Worm (Caenorhabditis elegans): ENCODE measurements around the gene C01G6.3.

Gene C01G6.3

DNA sequence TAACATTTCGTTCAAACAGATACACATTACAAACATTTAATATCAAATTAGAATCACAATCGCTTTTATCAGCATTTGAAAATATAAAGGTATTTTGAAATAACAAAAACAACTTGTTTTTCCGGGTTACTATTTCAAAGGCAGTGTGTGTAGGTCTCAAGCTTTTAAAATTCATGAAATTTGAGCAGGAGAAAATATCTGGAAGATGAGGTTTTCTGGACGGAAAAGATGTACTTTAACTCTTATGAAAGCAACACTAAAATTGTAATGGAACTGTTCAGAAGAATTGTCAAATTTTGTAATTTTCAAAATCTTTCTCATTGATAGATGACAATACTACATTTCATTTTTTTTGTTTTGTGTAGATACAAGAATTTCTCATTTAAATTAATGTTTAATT lies 11.1 kb upstream of the C01G6.3 start:
- TF ChIP-seq Y75B8A.6 (GFP tag; IDR thresholded peaks at IDR 0.05) (no peak), unc-62 (GFP tag; optimal IDR thresholded peaks at IDR 0.05 in 1 of 2) (peak in 1 of 2 experiments; percentile 82), unc-62 (tag; optimal IDR thresholded peaks at IDR 0.05) (no peak)

DNA sequence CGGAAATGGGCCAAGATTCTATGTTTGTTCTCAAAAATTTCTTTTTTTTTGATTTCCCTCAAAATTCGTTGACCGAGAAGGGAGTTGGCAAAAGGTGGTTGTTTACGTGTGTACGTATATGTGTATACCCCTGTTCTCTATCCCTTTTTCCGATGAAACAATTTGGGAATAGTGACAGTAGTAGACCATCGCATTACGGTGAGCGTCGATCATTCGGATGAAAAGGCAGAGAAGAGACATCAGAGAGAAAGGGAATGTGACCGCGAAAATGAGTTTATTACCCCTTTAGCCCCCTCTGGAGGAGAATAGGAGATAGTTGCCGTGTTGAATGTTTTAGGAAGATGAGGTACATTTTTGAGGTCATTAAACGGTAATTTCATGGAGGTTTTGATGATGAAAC lies 9.7 kb upstream of the C01G6.3 start:
- no peak for TF ChIP-seq attf-4 (tag; optimal IDR thresholded peaks at IDR 0.05)
- TF ChIP-seq nhr-28 (tag; optimal IDR thresholded peaks at IDR 0.05) = peak; percentile 16
- no peak for TF ChIP-seq vab-7 (GFP tag; IDR thresholded peaks at IDR 0.05)
- TF ChIP-seq gei-8 (GFP tag; optimal IDR thresholded peaks at IDR 0.05) = no peak
- no peak for TF ChIP-seq dmd-9 (GFP tag; IDR thresholded peaks at IDR 0.05)
- TF ChIP-seq nhr-237 (tag; optimal IDR thresholded peaks at IDR 0.05) = no peak

DNA sequence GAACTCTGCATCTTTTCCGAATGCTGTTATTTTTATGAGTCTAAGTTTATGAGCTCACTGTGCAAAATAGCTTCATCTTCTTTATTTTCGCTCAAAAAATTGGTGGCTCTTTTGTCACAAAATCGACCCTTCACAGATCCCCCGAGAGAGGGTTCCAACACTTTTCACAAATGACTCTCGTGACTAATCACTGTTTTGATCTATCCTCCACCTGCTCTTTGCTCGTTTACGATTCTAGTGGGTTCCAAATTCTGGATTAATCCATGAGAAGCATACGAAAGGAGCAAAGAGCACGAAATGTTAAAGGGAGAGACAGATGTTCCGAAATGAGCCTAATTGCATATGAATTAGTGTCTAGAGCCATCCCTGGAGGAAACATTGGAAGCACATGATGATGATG lies 8.3 kb upstream of the C01G6.3 start:
- TF ChIP-seq fkh-10 (GFP tag; optimal IDR thresholded peaks at IDR 0.05) (no peak), unc-62 (GFP tag; optimal IDR thresholded peaks at IDR 0.05 in 1 of 2) (peak in 1 of 2 experiments; percentile 86), unc-62 (tag; optimal IDR thresholded peaks at IDR 0.05) (no peak)

DNA sequence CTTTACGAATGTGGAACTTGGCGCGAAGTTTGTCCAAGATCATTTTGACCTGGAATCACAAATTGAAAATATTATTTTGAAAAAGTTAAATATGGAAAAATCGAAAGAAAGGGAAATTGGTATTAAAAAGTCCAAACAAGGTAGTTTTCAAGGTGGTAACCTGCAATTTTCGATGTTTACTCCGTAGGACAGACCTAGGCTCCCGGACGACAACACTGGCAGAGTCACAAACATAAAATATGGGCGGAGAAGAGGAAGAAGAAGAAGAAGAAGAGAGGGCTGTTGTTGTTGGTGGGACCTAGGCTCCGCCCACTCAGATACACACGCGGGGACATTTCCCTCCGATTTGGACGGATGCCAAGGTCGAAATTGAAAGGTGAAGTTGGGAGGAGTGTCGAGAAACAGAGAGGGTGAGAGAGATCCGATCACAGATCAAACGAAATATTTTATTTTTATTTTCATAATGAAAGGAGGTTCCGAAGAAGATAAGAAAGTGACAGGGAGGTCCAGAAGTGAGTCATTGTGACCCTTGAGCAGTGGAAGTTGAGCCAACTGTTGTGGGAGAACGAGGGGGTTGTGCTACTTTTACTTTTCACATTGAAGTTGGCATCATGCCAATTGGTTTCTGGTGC lies 7.6 kb upstream of the C01G6.3 start, which contains the start of gene aqp-2:
TSS of gene aqp-2 (minus strand) at position 51 of the 632 bp plus-strand sequence.
- TF ChIP-seq F44E2.7 (GFP tag; IDR thresholded peaks at IDR 0.05) (no peak), set-16 (GFP tag; IDR thresholded peaks at IDR 0.05) (peak; percentile 31; the same call in 1 of the 2 replicates), spr-1 (tag; optimal IDR thresholded peaks at IDR 0.05) (no peak), unc-62 (GFP tag; optimal IDR thresholded peaks at IDR 0.05 in 1 of 2) (peak in 1 of 2 experiments; percentile 56), unc-62 (tag; optimal IDR thresholded peaks at IDR 0.05) (no peak), lin-29 (GFP tag; IDR thresholded peaks at IDR 0.05) (no peak), ztf-7 (tag; optimal IDR thresholded peaks at IDR 0.05) (no peak), daf-16 (GFP tag; optimal IDR thresholded peaks at IDR 0.05) (peak in 1 of 2 experiments; percentile 97), daf-16 (tag; optimal IDR thresholded peaks at IDR 0.05) (no peak), hlh-11 (tag; optimal IDR thresholded peaks at IDR 0.05) (peak; percentile 50), nhr-102 (tag; optimal IDR thresholded peaks at IDR 0.05) (no peak), lsy-2 (tag; optimal IDR thresholded peaks at IDR 0.05) (no peak), ZK546.5 (tag; optimal IDR thresholded peaks at IDR 0.05) (no peak), ceh-32 (tag; optimal IDR thresholded peaks at IDR 0.05; ENCODE audit: poor library complexity) (no peak), mdl-1 (tag; optimal IDR thresholded peaks at IDR 0.05) (peak in 1 of 2 experiments; percentile 39), nhr-11 (tag; optimal IDR thresholded peaks at IDR 0.05) (peak; percentile 28), Y48G9A.11 (GFP tag; IDR thresholded peaks at IDR 0.05) (no peak), nhr-25 (tag; optimal IDR thresholded peaks at IDR 0.05; ENCODE audit: borderline replicate concordance, insufficient read depth) (no peak), nhr-10 (tag; optimal IDR thresholded peaks at IDR 0.05) (no peak)

DNA sequence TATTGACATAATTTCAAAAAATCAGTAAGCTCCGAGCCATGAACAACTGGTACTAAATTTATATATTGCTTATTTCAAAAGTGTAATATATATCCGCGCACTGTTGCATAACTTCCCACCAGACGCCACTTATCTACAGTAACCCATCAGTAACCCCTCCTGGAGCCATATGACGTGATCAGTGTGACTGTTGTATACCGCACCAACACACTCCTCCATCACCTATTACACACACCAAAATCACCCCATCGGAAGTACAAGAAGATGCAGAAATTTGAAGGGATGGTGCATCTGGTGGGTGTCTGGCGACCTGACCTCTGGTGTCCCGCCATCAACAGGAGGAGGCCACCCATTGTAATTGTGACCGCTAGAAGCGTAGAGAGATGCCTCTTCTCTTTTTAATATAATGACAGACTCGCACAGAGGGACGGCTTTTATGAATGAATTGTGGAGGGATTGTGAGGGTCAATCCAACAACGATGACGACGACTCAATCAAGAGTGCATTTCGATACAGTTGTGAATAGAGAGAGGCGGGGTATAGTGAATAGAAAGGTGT lies 6.8 kb upstream of the C01G6.3 start:
- peak; percentile 64 for TF ChIP-seq aha-1 (tag)
- TF ChIP-seq ceh-32 (tag; optimal IDR thresholded peaks at IDR 0.05; ENCODE audit: poor library complexity) = no peak

DNA sequence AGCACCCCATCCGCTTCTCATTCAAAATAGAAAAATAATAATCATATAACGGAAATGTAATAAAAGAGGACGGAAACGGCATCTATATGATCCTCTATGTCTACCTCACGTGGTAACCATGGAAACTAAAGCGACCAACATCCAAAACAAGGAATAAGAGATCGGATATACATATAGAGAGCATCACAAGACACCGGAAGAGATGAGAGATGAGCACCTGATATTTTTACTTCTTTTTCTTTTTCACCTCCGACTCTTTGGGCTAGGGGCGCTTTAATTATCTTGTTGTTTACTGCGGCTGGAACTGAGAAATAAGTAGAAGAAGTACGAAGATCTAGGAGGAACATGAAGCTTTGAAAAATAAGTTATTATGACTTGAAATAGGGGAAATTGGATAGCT lies 5.9 kb upstream of the C01G6.3 start:
- TF ChIP-seq egl-43 (GFP tag; IDR thresholded peaks at IDR 0.05) = no peak
- TF ChIP-seq nhr-11 (tag; optimal IDR thresholded peaks at IDR 0.05) = peak; percentile 46
- TF ChIP-seq unc-62 (GFP tag; optimal IDR thresholded peaks at IDR 0.05 in 1 of 2) = peak in 1 of 2 experiments; percentile 36
- TF ChIP-seq unc-62 (tag; optimal IDR thresholded peaks at IDR 0.05) = no peak
- TF ChIP-seq lin-38 (GFP tag; IDR thresholded peaks at IDR 0.05) = no peak
- no peak for TF ChIP-seq dmd-6 (GFP tag; IDR thresholded peaks at IDR 0.05)
